Fruit fly (Drosophila melanogaster): ENCODE measurements around the gene CG7231.

Gene CG7231

dm6 chr2L:8034734-8035133, 51.0 kb downstream of the CG7231 start:
- no peak for TF ChIP-seq Crg-1 (GFP tag; optimal IDR thresholded peaks at IDR 0.05)
- TF ChIP-seq cic (GFP tag; optimal IDR thresholded peaks at IDR 0.05), result no peak
- peak in 1 of 2 experiments; percentile 14 for TF ChIP-seq cnc (optimal IDR thresholded peaks at IDR 0.05)
- TF ChIP-seq Mnt (GFP tag; optimal IDR thresholded peaks at IDR 0.05), result peak; percentile 5
- TF ChIP-seq bab1 (GFP tag; optimal IDR thresholded peaks at IDR 0.05), result peak; percentile 6
- TF ChIP-seq CG11617 (GFP tag; optimal IDR thresholded peaks at IDR 0.05), result peak; percentile 44
- TF ChIP-seq CG5204 (GFP tag; optimal IDR thresholded peaks at IDR 0.05), result no peak
- no peak for TF ChIP-seq CG1620 (GFP tag; optimal IDR thresholded peaks at IDR 0.05)
- TF ChIP-seq kay (GFP tag; ENCODE audit: borderline replicate concordance), result no peak
- peak; percentile 25 for TF ChIP-seq Clk (GFP tag; optimal IDR thresholded peaks at IDR 0.05)
- TF ChIP-seq CG7045 (GFP tag; optimal IDR thresholded peaks at IDR 0.05), result peak; percentile 69
- TF ChIP-seq Hr96 (GFP tag; optimal IDR thresholded peaks at IDR 0.05), result no peak
- TF ChIP-seq ovo (GFP tag; optimal IDR thresholded peaks at IDR 0.05), result no peak
- peak; percentile 44 for TF ChIP-seq CG12768 (GFP tag; optimal IDR thresholded peaks at IDR 0.05)
- TF ChIP-seq CG33017 (tag; optimal IDR thresholded peaks at IDR 0.05), result peak; percentile 75
- TF ChIP-seq CG7101 (tag; optimal IDR thresholded peaks at IDR 0.05), result peak; percentile 58
- peak; percentile 53 for TF ChIP-seq CG14711 (tag; optimal IDR thresholded peaks at IDR 0.05)
- TF ChIP-seq toe (GFP tag; optimal IDR thresholded peaks at IDR 0.05), result no peak
- peak; percentile 51 for TF ChIP-seq pad (GFP tag; optimal IDR thresholded peaks at IDR 0.05)
- peak; percentile 30 for TF ChIP-seq tj (GFP tag; optimal IDR thresholded peaks at IDR 0.05)

Measured in whole organism, adult.